Worm (Caenorhabditis elegans): Measurements from ENCODE around the gene wrt-2.

Gene wrt-2

ce11 chrX:3118596-3119287, 24.6 kb upstream of the wrt-2 start:
- TF ChIP-seq peb-1 (tag; optimal IDR thresholded peaks at IDR 0.05) (no peak), ceh-16 (tag; optimal IDR thresholded peaks at IDR 0.05) (no peak), nhr-12 (tag; optimal IDR thresholded peaks at IDR 0.05) (no peak), R02D3.7 (tag; optimal IDR thresholded peaks at IDR 0.05) (no peak), mab-5 (tag; optimal IDR thresholded peaks at IDR 0.05) (no peak), nhr-23 (tag; optimal IDR thresholded peaks at IDR 0.05) (no peak), mdl-1 (tag; optimal IDR thresholded peaks at IDR 0.05) (no peak), nhr-129 (tag; optimal IDR thresholded peaks at IDR 0.05) (no peak), aly-2 (tag; optimal IDR thresholded peaks at IDR 0.05) (no peak), nhr-6 (tag; optimal IDR thresholded peaks at IDR 0.05) (no peak), unc-55 (GFP tag; optimal IDR thresholded peaks at IDR 0.05) (no peak), ztf-4 (tag; optimal IDR thresholded peaks at IDR 0.05) (no peak), mbf-1 (tag; optimal IDR thresholded peaks at IDR 0.05) (no peak), sma-3 (GFP tag; optimal IDR thresholded peaks at IDR 0.05) (no peak), elt-3 (tag; optimal IDR thresholded peaks at IDR 0.05) (no peak)

- no peak for TF ChIP-seq F13H6.1 (tag; optimal IDR thresholded peaks at IDR 0.05)
- peak in 1 of 2 experiments; percentile 35 for TF ChIP-seq lsy-2 (tag; optimal IDR thresholded peaks at IDR 0.05)
- no peak for TF ChIP-seq unc-55 (GFP tag; optimal IDR thresholded peaks at IDR 0.05)
- peak; percentile 58 for TF ChIP-seq blmp-1 (tag; optimal IDR thresholded peaks at IDR 0.05; ENCODE audit: insufficient read depth)
- TF ChIP-seq nhr-21 (tag; optimal IDR thresholded peaks at IDR 0.05) = peak; percentile 49
- no peak for TF ChIP-seq ceh-16 (tag; optimal IDR thresholded peaks at IDR 0.05)
- TF ChIP-seq skn-1 (tag; optimal IDR thresholded peaks at IDR 0.05) = peak; percentile 53
- peak; percentile 65 for TF ChIP-seq sma-3 (GFP tag; optimal IDR thresholded peaks at IDR 0.05)
- TF ChIP-seq crh-2 (tag; optimal IDR thresholded peaks at IDR 0.05) = peak; percentile 62
- peak; percentile 33 for TF ChIP-seq gmeb-1 (tag; optimal IDR thresholded peaks at IDR 0.05)
- TF ChIP-seq fos-1 (tag; optimal IDR thresholded peaks at IDR 0.05) = peak; percentile 30
- TF ChIP-seq sma-9 (GFP tag; optimal IDR thresholded peaks at IDR 0.05) = peak; percentile 27
- no peak for TF ChIP-seq sma-9 (tag; optimal IDR thresholded peaks at IDR 0.05)
- TF ChIP-seq unc-39 (tag; optimal IDR thresholded peaks at IDR 0.05) = no peak
Observed at ce11 chrX:3117204-3117603, 23.1 kb upstream of the wrt-2 start.

ce11 chrX:3116033-3116876, 22.1 kb upstream of the wrt-2 start, which contains the start of gene mai-1:
Gene mai-1, minus strand, starts transcription at chrX:3116589.
- TF ChIP-seq sem-4 (tag; optimal IDR thresholded peaks at IDR 0.05) (peak; percentile 19), lin-13 (GFP tag; optimal IDR thresholded peaks at IDR 0.05) (peak; percentile 35), ama-1 (optimal IDR thresholded peaks at IDR 0.05) (peak; percentile 37), crh-2 (tag; optimal IDR thresholded peaks at IDR 0.05) (peak; percentile 23), mdl-1 (tag; optimal IDR thresholded peaks at IDR 0.05) (peak in 1 of 2 experiments; percentile 6), elt-3 (tag; optimal IDR thresholded peaks at IDR 0.05) (no peak), ztf-4 (tag; optimal IDR thresholded peaks at IDR 0.05) (peak; percentile 28), mab-5 (tag; optimal IDR thresholded peaks at IDR 0.05) (no peak), lin-11 (tag; optimal IDR thresholded peaks at IDR 0.05) (peak; percentile 68), lin-39 (tag; optimal IDR thresholded peaks at IDR 0.05) (no peak), mbf-1 (tag; optimal IDR thresholded peaks at IDR 0.05) (no peak), zag-1 (tag; optimal IDR thresholded peaks at IDR 0.05) (peak; percentile 73), snpc-4 (tag; optimal IDR thresholded peaks at IDR 0.05) (no peak), fos-1 (tag; optimal IDR thresholded peaks at IDR 0.05) (peak; percentile 21), nhr-23 (tag; optimal IDR thresholded peaks at IDR 0.05) (no peak), elt-1 (tag; optimal IDR thresholded peaks at IDR 0.05) (no peak), nhr-129 (tag; optimal IDR thresholded peaks at IDR 0.05) (peak; percentile 65), lsy-2 (tag; optimal IDR thresholded peaks at IDR 0.05) (peak in 1 of 2 experiments; percentile 46), C34F6.9 (tag; optimal IDR thresholded peaks at IDR 0.05) (peak; percentile 50), F13H6.1 (tag; optimal IDR thresholded peaks at IDR 0.05) (peak; percentile 51), ceh-82 (tag; optimal IDR thresholded peaks at IDR 0.05) (peak; percentile 16)
